Fruit fly (Drosophila melanogaster) whole organism, adult: ENCODE results near the gene CG11756.

Source experiments
- CG11617 ChIP-seq: fragments of 200-800 bp; sonication (Bioruptor generic); optimal IDR thresholded peaks from 2 replicates; lab custom pipeline; 2017; ENCODE audit warnings: mild to moderate bottlenecking, missing biosample characterization, missing genetic modification reagents, missing genetic modification characterization
- CG12768 ChIP-seq: fragments of 200-800 bp; sonication (Bioruptor generic); optimal IDR thresholded peaks from 2 replicates; lab custom pipeline; 2017; ENCODE audit warnings: missing biosample characterization, missing genetic modification characterization, mild to moderate bottlenecking, moderate library complexity, missing genetic modification reagents
- CG14711 ChIP-seq: fragments of 200-800 bp; sonication (Bioruptor generic); optimal IDR thresholded peaks from 2 replicates; lab custom pipeline; 2018; ENCODE audit warnings: missing biosample characterization, mild to moderate bottlenecking, missing genetic modification characterization, moderate library complexity
- CG1620 ChIP-seq: fragments of 200-800 bp; sonication (Bioruptor generic); optimal IDR thresholded peaks from 2 replicates; lab custom pipeline; 2016; ENCODE audit warnings: missing biosample characterization, missing genetic modification characterization
- CG33017 ChIP-seq: fragments of 200-800 bp; sonication (Bioruptor generic); optimal IDR thresholded peaks from 2 replicates; lab custom pipeline; 2018; ENCODE audit warnings: missing biosample characterization, mild to moderate bottlenecking, missing genetic modification characterization, moderate library complexity
- CG5204 ChIP-seq: fragments of 200-800 bp; sonication (Bioruptor generic); optimal IDR thresholded peaks from 2 replicates; lab custom pipeline; 2016; ENCODE audit warnings: missing biosample characterization, missing genetic modification characterization
- CG7045 ChIP-seq: fragments of 200-800 bp; sonication (Bioruptor generic); optimal IDR thresholded peaks from 2 replicates; lab custom pipeline; 2017; ENCODE audit warnings: missing biosample characterization, mild to moderate bottlenecking, missing genetic modification characterization
- CG7101 ChIP-seq: fragments of 200-800 bp; sonication (Bioruptor generic); optimal IDR thresholded peaks from 2 replicates; lab custom pipeline; 2018; ENCODE audit warnings: missing biosample characterization, mild to moderate bottlenecking, missing genetic modification characterization, moderate library complexity
- Clk ChIP-seq: fragments of 200-800 bp; sonication (Bioruptor generic); optimal IDR thresholded peaks from 2 replicates; lab custom pipeline; 2017; ENCODE audit warnings: missing biosample characterization, missing genetic modification characterization
- Crg-1 ChIP-seq: fragments of 200-800 bp; sonication (Bioruptor generic); optimal IDR thresholded peaks from 2 replicates; lab custom pipeline; 2016; ENCODE audit warnings: missing biosample characterization, missing genetic modification characterization
- Hr96 ChIP-seq: fragments of 200-800 bp; sonication (Bioruptor generic); optimal IDR thresholded peaks from 2 replicates; lab custom pipeline; 2016; ENCODE audit warnings: missing biosample characterization, missing genetic modification characterization
- Mnt ChIP-seq: fragments of 200-800 bp; sonication (Bioruptor generic); optimal IDR thresholded peaks from 2 replicates; lab custom pipeline; 2016; ENCODE audit warnings: missing biosample characterization, mild to moderate bottlenecking, missing genetic modification characterization
- bab1 ChIP-seq: fragments of 200-800 bp; sonication (Bioruptor generic); optimal IDR thresholded peaks from 3 replicates; lab custom pipeline; 2019; ENCODE audit warnings: missing biosample characterization, mild to moderate bottlenecking, missing genetic modification characterization, moderate library complexity
- cic ChIP-seq: fragments of 200-800 bp; sonication (Bioruptor generic); optimal IDR thresholded peaks from 2 replicates; lab custom pipeline; 2017; ENCODE audit warnings: missing biosample characterization, mild to moderate bottlenecking, missing genetic modification characterization, moderate library complexity
- cnc ChIP-seq, 2 experiments: fragments of >200 bp; optimal IDR thresholded peaks; 2 replicates each; lab custom pipeline; 2017
- kay ChIP-seq: fragments of 200-800 bp; sonication (Bioruptor generic); peaks from one replicate; lab custom pipeline; 2016; ENCODE audit warnings: missing biosample characterization, missing genetic modification characterization, borderline replicate concordance
- ovo ChIP-seq: fragments of 200-800 bp; sonication (Bioruptor generic); optimal IDR thresholded peaks from 2 replicates; lab custom pipeline; 2016; ENCODE audit warnings: missing biosample characterization, missing genetic modification characterization
- pad ChIP-seq: fragments of 200-800 bp; sonication (Bioruptor generic); optimal IDR thresholded peaks from 3 replicates; lab custom pipeline; 2017; ENCODE audit warnings: missing biosample characterization, missing genetic modification characterization, mild to moderate bottlenecking, moderate library complexity, missing genetic modification reagents
- tj ChIP-seq: fragments of 200-800 bp; sonication (Bioruptor generic); optimal IDR thresholded peaks from 3 replicates; lab custom pipeline; 2017; ENCODE audit warnings: missing biosample characterization, mild to moderate bottlenecking, missing genetic modification characterization, moderate library complexity
- toe ChIP-seq: fragments of 200-800 bp; sonication (Bioruptor generic); optimal IDR thresholded peaks from 2 replicates; lab custom pipeline; 2016; ENCODE audit warnings: missing biosample characterization, missing genetic modification characterization

The CG11756 gene

DNA sequence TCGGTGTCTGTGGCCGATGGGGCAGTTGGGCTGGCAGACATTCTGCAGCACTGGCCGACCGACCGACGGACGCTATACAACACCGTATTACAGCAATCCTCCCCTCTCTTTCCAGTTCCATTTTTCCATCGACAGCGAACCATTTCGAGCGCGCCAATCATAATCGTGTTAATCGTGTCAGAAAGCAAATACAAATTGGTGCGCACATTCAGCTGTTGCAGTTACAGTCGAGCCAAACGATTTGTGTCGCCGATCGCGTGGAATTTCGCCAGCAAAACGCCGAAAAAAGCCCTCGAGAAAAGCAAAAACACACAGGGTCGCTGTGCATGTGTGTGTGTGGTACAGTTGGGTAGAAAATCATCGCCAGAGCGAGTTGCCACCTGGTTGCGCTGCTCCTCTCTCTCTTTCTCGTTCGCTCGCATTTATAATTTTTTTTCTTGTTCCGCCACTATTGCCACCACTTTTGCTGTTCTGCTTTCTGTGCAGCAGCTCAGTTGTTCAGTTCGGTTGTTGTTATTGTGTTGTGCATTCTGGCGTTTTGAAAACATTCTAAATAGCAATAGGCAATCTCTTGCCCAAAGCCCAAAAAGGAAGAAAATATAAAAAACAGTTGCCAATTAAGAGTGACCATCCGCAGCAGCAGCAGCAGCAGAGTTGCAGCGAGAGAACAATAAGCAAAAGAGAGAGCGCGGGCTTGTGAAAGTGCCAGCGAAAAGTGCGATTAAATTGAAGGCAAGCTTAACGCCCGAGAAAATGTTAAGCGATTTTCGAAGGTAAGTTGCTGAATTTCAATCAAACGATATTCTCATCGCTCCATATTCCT, 2.8 kb downstream of the CG11756 start, which contains the start of gene CG1737:
Gene CG1737 (plus strand): TSS at position 104 of the 823 bp plus-strand sequence.
- TF ChIP-seq cic (GFP tag; lab: Kevin White, UChicago), result peak; percentile 17
- TF ChIP-seq CG33017 (tag; lab: Kevin White, UChicago), result no peak
- peak; percentile 47 for TF ChIP-seq CG12768 (GFP tag; lab: Kevin White, UChicago)
- TF ChIP-seq bab1 (GFP tag; lab: Kevin White, UChicago), result peak; percentile 28
- TF ChIP-seq CG11617 (GFP tag; lab: Kevin White, UChicago), result peak; percentile 11
- no peak for TF ChIP-seq toe (GFP tag; lab: Kevin White, UChicago)
- TF ChIP-seq Mnt, result peak; percentile 79
- TF ChIP-seq CG14711, result peak; percentile 99
- TF ChIP-seq CG7101, result peak; percentile 44
- peak; percentile 94 for TF ChIP-seq pad (GFP tag; lab: Kevin White, UChicago)
- TF ChIP-seq CG5204 (GFP tag; lab: Kevin White, UChicago), result no peak
- no peak for TF ChIP-seq Clk (GFP tag; lab: Kevin White, UChicago)
- TF ChIP-seq ovo (GFP tag; lab: Kevin White, UChicago), result peak; percentile 80
- TF ChIP-seq kay (GFP tag; lab: Kevin White, UChicago), result no peak
- TF ChIP-seq CG1620 (GFP tag; lab: Kevin White, UChicago), result peak; percentile 83
- TF ChIP-seq cnc (optimal IDR thresholded peaks at IDR 0.05; lab: Kevin White, UChicago), result no peak
- TF ChIP-seq CG7045, result no peak
- TF ChIP-seq Crg-1 (GFP tag; lab: Kevin White, UChicago), result peak; percentile 60
- TF ChIP-seq Hr96, result peak; percentile 62
- TF ChIP-seq tj (GFP tag; lab: Kevin White, UChicago), result no peak

DNA sequence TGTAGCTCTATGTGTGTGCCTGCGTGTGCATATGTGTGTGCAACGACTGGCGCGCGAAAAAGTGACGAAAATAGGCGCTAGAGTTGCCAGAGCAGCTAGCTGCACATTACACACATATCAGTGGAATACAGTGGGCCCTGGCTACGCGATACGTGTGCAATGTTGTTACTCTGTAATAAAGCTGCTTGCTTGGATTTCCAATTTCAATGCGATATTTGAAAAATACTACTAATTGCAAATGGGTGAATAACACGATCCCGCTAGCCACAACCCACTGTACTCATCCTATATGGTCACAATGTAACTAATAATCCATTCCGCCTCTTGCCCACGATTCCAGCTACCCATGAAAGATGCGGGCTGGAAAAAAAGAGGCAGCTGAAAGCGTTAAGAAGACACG, 3.4 kb downstream of the CG11756 start:
- TF ChIP-seq CG1620 (GFP tag; lab: Kevin White, UChicago) (peak; percentile 92), kay (GFP tag; lab: Kevin White, UChicago) (no peak), bab1 (GFP tag; lab: Kevin White, UChicago) (peak; percentile 98), CG5204 (GFP tag; lab: Kevin White, UChicago) (peak; percentile 83), toe (GFP tag; lab: Kevin White, UChicago) (peak; percentile 92), CG7045 (peak; percentile 94), cnc (optimal IDR thresholded peaks at IDR 0.05; lab: Kevin White, UChicago) (no peak), tj (GFP tag; lab: Kevin White, UChicago) (peak; percentile 69), CG14711 (peak; percentile 91), Mnt (peak; percentile 85), pad (GFP tag; lab: Kevin White, UChicago) (peak; percentile 81), CG33017 (tag; lab: Kevin White, UChicago) (peak; percentile 92), CG12768 (GFP tag; lab: Kevin White, UChicago) (peak; percentile 96), CG7101 (peak; percentile 95), Hr96 (no peak), Crg-1 (GFP tag; lab: Kevin White, UChicago) (peak; percentile 91), ovo (GFP tag; lab: Kevin White, UChicago) (peak; percentile 42), CG11617 (GFP tag; lab: Kevin White, UChicago) (peak; percentile 85), cic (GFP tag; lab: Kevin White, UChicago) (peak; percentile 74), Clk (GFP tag; lab: Kevin White, UChicago) (peak; percentile 89)

DNA sequence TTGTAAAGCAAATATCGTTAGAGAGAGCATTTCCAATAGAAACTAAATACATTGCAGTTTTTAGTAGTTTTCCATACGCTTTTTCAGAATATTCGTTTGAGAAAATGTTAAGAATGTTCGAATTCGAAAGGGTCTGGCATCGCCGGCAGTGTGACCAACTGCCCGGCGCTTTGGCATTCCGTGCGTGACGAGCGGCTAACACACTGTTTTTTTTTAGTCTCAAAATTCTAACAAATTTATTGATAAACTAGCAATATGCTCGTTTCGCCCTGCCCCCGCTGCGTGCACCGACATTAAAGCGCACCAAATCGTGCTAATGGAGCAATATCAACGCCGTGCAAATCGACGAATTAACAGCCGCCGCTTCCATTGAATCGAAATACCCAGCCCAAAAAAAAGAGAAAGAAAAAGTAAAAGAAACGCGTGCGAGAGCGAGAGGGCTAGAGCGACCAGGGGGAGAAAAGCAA, 7.8 kb downstream of the CG11756 start, which contains the start of gene dsh:
Gene dsh (plus strand): TSS at position 174 of the 467 bp plus-strand sequence.
- TF ChIP-seq CG12768 (GFP tag; lab: Kevin White, UChicago), result no peak
- no peak for TF ChIP-seq cnc (optimal IDR thresholded peaks at IDR 0.05; lab: Kevin White, UChicago)
- no peak for TF ChIP-seq cic (GFP tag; lab: Kevin White, UChicago)
- TF ChIP-seq Mnt, result peak; percentile 43
- TF ChIP-seq Crg-1 (GFP tag; lab: Kevin White, UChicago), result peak; percentile 7
- no peak for TF ChIP-seq tj (GFP tag; lab: Kevin White, UChicago)
- no peak for TF ChIP-seq CG1620 (GFP tag; lab: Kevin White, UChicago)
- TF ChIP-seq pad (GFP tag; lab: Kevin White, UChicago), result peak; percentile 5
- peak; percentile 29 for TF ChIP-seq CG11617 (GFP tag; lab: Kevin White, UChicago)
- TF ChIP-seq bab1 (GFP tag; lab: Kevin White, UChicago), result peak; percentile 62
- no peak for TF ChIP-seq ovo (GFP tag; lab: Kevin White, UChicago)
- no peak for TF ChIP-seq CG7045
- no peak for TF ChIP-seq kay (GFP tag; lab: Kevin White, UChicago)
- peak; percentile 35 for TF ChIP-seq CG7101
- TF ChIP-seq toe (GFP tag; lab: Kevin White, UChicago), result no peak
- TF ChIP-seq CG33017 (tag; lab: Kevin White, UChicago), result no peak
- no peak for TF ChIP-seq Hr96
- no peak for TF ChIP-seq CG5204 (GFP tag; lab: Kevin White, UChicago)
- peak; percentile 39 for TF ChIP-seq CG14711
- TF ChIP-seq Clk (GFP tag; lab: Kevin White, UChicago), result no peak

DNA sequence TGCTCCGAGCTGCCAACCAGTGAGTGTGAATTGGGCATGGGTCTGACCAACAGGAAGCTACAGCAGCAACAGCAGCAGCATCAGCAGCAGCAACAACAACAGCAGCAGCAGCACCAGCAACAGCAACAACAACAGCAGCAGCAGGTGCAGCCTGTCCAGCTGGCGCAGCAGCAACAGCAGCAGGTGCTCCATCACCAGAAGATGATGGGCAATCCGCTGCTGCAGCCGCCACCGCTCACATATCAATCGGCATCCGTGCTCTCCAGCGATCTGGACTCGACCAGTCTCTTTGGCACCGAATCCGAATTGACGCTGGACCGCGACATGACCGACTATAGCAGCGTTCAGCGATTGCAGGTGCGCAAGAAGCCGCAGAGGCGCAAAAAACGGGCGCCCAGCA, 8.7 kb downstream of the CG11756 start:
- TF ChIP-seq ovo (GFP tag; lab: Kevin White, UChicago), result no peak
- no peak for TF ChIP-seq kay (GFP tag; lab: Kevin White, UChicago)
- TF ChIP-seq pad (GFP tag; lab: Kevin White, UChicago), result no peak
- TF ChIP-seq CG5204 (GFP tag; lab: Kevin White, UChicago), result no peak
- TF ChIP-seq CG11617 (GFP tag; lab: Kevin White, UChicago), result no peak
- TF ChIP-seq CG1620 (GFP tag; lab: Kevin White, UChicago), result no peak
- no peak for TF ChIP-seq tj (GFP tag; lab: Kevin White, UChicago)

DNA sequence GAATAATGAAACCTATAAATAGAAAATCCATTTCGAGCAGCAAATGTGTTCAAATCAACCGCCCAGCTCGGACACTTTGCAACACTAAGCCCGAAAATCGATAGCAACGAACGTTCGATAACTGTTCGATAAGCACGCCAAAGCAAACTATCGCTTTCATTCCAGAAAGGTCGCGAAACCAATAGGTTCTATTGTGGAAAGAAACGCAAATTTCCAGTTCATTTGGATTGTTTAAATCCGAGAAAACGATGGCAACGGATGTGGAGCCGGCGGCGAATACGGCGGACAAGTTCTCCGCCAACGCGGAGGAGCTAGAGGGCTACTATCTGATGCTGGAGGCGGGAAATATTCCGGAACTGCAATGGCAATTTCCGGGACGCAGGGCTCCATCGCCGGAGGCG, 11.2 kb downstream of the CG11756 start, which contains the start of gene Pa1:
Gene Pa1 (plus strand): TSS at position 156 of the 401 bp plus-strand sequence.
- TF ChIP-seq bab1 (GFP tag; lab: Kevin White, UChicago) (peak; percentile 81), CG1620 (GFP tag; lab: Kevin White, UChicago) (peak; percentile 15), CG14711 (no peak), Mnt (peak; percentile 24), CG7045 (no peak), cnc (optimal IDR thresholded peaks at IDR 0.05; lab: Kevin White, UChicago) (no peak), CG12768 (GFP tag; lab: Kevin White, UChicago) (no peak), Crg-1 (GFP tag; lab: Kevin White, UChicago) (peak; percentile 33), cic (GFP tag; lab: Kevin White, UChicago) (peak; percentile 1), pad (GFP tag; lab: Kevin White, UChicago) (peak; percentile 31), CG5204 (GFP tag; lab: Kevin White, UChicago) (no peak), tj (GFP tag; lab: Kevin White, UChicago) (no peak), CG7101 (peak; percentile 43)
